Worm (Caenorhabditis elegans): Measurements from ENCODE around the gene cyp-13A11.

DNA sequence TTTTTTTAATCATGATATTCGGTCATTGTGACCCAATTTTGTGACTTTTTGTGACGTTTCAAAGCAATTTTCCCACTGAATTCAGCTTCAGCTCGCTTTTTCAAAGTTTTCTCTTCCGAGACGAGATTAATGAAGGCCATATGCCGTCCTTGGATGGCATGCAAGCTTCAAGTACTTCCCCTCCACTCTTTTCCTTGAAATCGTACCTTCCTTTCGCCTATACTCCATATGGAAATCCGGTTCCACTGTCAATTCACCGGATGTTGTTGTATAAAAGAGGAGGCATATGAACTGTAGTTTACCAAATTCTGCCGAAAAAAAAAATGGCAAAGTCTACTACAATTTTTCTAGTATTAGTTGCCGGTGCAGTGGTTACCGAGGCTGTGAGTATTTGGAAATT is 40.0 kb upstream of the cyp-13A11 start, which contains the start of gene ZK1010.4:
- TF ChIP-seq W03F9.2 (tag; optimal IDR thresholded peaks at IDR 0.05) (no peak), dao-5 (tag; optimal IDR thresholded peaks at IDR 0.05) (no peak)
